Worm (Caenorhabditis elegans) whole organism, L4 larva: ENCODE results near the gene nipa-1.

Experiments used
- ZK546.5 ChIP-seq, 2 experiments: sonication (generic microtip); optimal IDR thresholded peaks; 2 replicates each; lab custom pipeline; 2017; ENCODE audit warnings: missing biosample characterization in 2 of 2, missing genetic modification characterization in 2 of 2
- ces-1 ChIP-seq: fragments of 150-350 bp; sonication (generic microtip); optimal IDR thresholded peaks from 4 replicates; lab custom pipeline; 2014; ENCODE audit warnings: missing biosample characterization, missing genetic modification reagents, missing genetic modification characterization
- fos-1 ChIP-seq: fragments of 150-350 bp; optimal IDR thresholded peaks from 2 replicates; lab custom pipeline; 2014; ENCODE audit warnings: missing biosample characterization, missing genetic modification characterization
- pha-4 ChIP-seq, 2 experiments: fragments of 150-350 bp in 1 of 2; fragments of 200-800 bp in 1 of 2; sonication (Bioruptor generic) in 1 of 2; IDR thresholded peaks in 1 of 2; optimal IDR thresholded peaks in 1 of 2; 2 replicates each; pipeline versions ENCODE4 v1.3.6 to Lab custom; 2014 to 2022; ENCODE audit warnings: missing genetic modification characterization in 2 of 2, missing genetic modification reagents in 2 of 2, missing biosample characterization in 1 of 2, missing compliant biosample characterization in 1 of 2

ce11 chrIII:3105212-3105611 is 21.7 kb downstream of the nipa-1 start:
- TF ChIP-seq pha-4 (GFP tag; IDR thresholded peaks at IDR 0.05; lab: Robert Waterston, UW) (no peak), pha-4 (tag; optimal IDR thresholded peaks at IDR 0.05; lab: Kevin White, UChicago) (no peak), ces-1 (no peak), ZK546.5 (tag; optimal IDR thresholded peaks at IDR 0.05; lab: Kevin White, UChicago) (no peak), fos-1 (tag; lab: Kevin White, UChicago) (no peak)
